Worm (Caenorhabditis elegans): ENCODE measurements around the gene R144.12.

R144.12 gene

ce11 chrIII:5008730-5009129 is 1.9 kb upstream of the R144.12 start, which contains the start of gene R144.11:
Gene R144.11 (minus strand): TSS chrIII:5008830.
- TF ChIP-seq bed-1 (GFP tag; IDR thresholded peaks at IDR 0.05) (0 out of 2 replicates have a peak, but pooled peaks have one; percentile 30), unc-62 (GFP tag; optimal IDR thresholded peaks at IDR 0.05) (no peak), madf-6 (GFP tag; IDR thresholded peaks at IDR 0.05) (0 out of 2 replicates have a peak, but pooled peaks have one; percentile 7), T26A5.8 (tag; optimal IDR thresholded peaks at IDR 0.05) (no peak), rec-8 (tag; optimal IDR thresholded peaks at IDR 0.05) (no peak), sdz-38 (tag; optimal IDR thresholded peaks at IDR 0.05) (no peak), B0336.3 (GFP tag; IDR thresholded peaks at IDR 0.05) (0 out of 2 replicates have a peak, but pooled peaks have one; percentile 11), gei-17 (GFP tag; optimal IDR thresholded peaks at IDR 0.05) (no peak), ZK185.1 (tag; optimal IDR thresholded peaks at IDR 0.05; ENCODE audit: poor library complexity, severe bottlenecking) (no peak)

- TF ChIP-seq nhr-120 (GFP tag; IDR thresholded peaks at IDR 0.05) (no peak), nhr-80 (tag; optimal IDR thresholded peaks at IDR 0.05) (no peak), hmg-20 (GFP tag; IDR thresholded peaks at IDR 0.05) (no peak), madf-6 (GFP tag; IDR thresholded peaks at IDR 0.05) (no peak), cebp-2 (GFP tag; IDR thresholded peaks at IDR 0.05) (no peak), F37B4.10 (GFP tag; IDR thresholded peaks at IDR 0.05) (no peak), T07F8.4 (tag; optimal IDR thresholded peaks at IDR 0.05) (no peak), sptf-2 (GFP tag; optimal IDR thresholded peaks at IDR 0.05) (no peak), ekl-4 (GFP tag; IDR thresholded peaks at IDR 0.05) (no peak), madf-10 (tag; optimal IDR thresholded peaks at IDR 0.05) (no peak), him-1 (tag; optimal IDR thresholded peaks at IDR 0.05) (no peak), Y67H2A.10 (GFP tag; conservative IDR thresholded peaks at IDR 0.05) (no peak)
Observed at ce11 chrIII:5004621-5005020, 2.2 kb downstream of the R144.12 start, which contains the start of gene R144.6. Gene R144.6 (minus strand): TSS chrIII:5004721.

ce11 chrIII:5002231-5002630 is 4.5 kb downstream of the R144.12 start, which contains the start of gene R144.10:
Gene R144.10 (minus strand): TSS chrIII:5002331.
- TF ChIP-seq T26A5.8 (tag; optimal IDR thresholded peaks at IDR 0.05) (no peak), rpc-1 (optimal IDR thresholded peaks at IDR 0.05) (no peak), rpc-1 (tag; optimal IDR thresholded peaks at IDR 0.05) (no peak), tlf-1 (GFP tag; optimal IDR thresholded peaks at IDR 0.05) (no peak), lag-1 (GFP tag; IDR thresholded peaks at IDR 0.05) (no peak), F33H1.4 (GFP tag; IDR thresholded peaks at IDR 0.05) (peak; percentile 50), lsl-1 (GFP tag; optimal IDR thresholded peaks at IDR 0.05) (peak; percentile 49), madf-3 (GFP tag; IDR thresholded peaks at IDR 0.05) (no peak)

ce11 chrIII:4998956-4999425 is 7.8 kb downstream of the R144.12 start, which contains the start of gene smcr-8:
Gene smcr-8 (plus strand): TSS chrIII:4999375.
- peak; percentile 49 for TF ChIP-seq ceh-27 (GFP tag; optimal IDR thresholded peaks at IDR 0.05)
- peak; percentile 54; the same call in 1 of the 2 replicates for TF ChIP-seq ceh-91 (GFP tag; IDR thresholded peaks at IDR 0.05)
- peak; percentile 46 for TF ChIP-seq attf-5 (GFP tag; optimal IDR thresholded peaks at IDR 0.05)
- peak; percentile 69 for TF ChIP-seq madf-8 (GFP tag; conservative IDR thresholded peaks at IDR 0.05)
- TF ChIP-seq sdz-38 (tag; optimal IDR thresholded peaks at IDR 0.05), result no peak
- no peak for TF ChIP-seq mes-4 (tag; optimal IDR thresholded peaks at IDR 0.05)
- TF ChIP-seq lin-35 (GFP tag; optimal IDR thresholded peaks at IDR 0.05), result no peak
- peak; percentile 55 for TF ChIP-seq F33H1.4 (GFP tag; IDR thresholded peaks at IDR 0.05)
- TF ChIP-seq rcor-1 (GFP tag; IDR thresholded peaks at IDR 0.05), result no peak
- no peak for TF ChIP-seq egrh-3 (GFP tag; IDR thresholded peaks at IDR 0.05)
- no peak for TF ChIP-seq F55B11.4 (tag; optimal IDR thresholded peaks at IDR 0.05; ENCODE audit: borderline replicate concordance, insufficient read depth)
- TF ChIP-seq mcd-1 (GFP tag; IDR thresholded peaks at IDR 0.05), result no peak
- TF ChIP-seq let-526 (GFP tag; IDR thresholded peaks at IDR 0.05), result peak; percentile 51; the same call in 1 of the 2 replicates
- no peak for TF ChIP-seq ztf-6 (GFP tag; IDR thresholded peaks at IDR 0.05)
- peak; percentile 32 for TF ChIP-seq nhr-80 (tag; optimal IDR thresholded peaks at IDR 0.05)
- no peak for TF ChIP-seq hlh-12 (tag; optimal IDR thresholded peaks at IDR 0.05)
- no peak for TF ChIP-seq ztf-22 (GFP tag; optimal IDR thresholded peaks at IDR 0.05)
- no peak for TF ChIP-seq aptf-2 (GFP tag; conservative IDR thresholded peaks at IDR 0.05)
- TF ChIP-seq ets-4 (GFP tag; optimal IDR thresholded peaks at IDR 0.05), result no peak
- TF ChIP-seq efl-1 (GFP tag; optimal IDR thresholded peaks at IDR 0.05), result peak; percentile 29
- TF ChIP-seq pha-4 (tag; optimal IDR thresholded peaks at IDR 0.05), result no peak
